ENCODE assay signal across 3 fruit fly cellular contexts in genomic region chr3R:7973906-7974305, dm6.
TF ChIP-seq lines count a peak whose summit lies in the region.
"Not testable (repeated sequence)": the region's sequence is repeated elsewhere in the genome, so short reads cannot be mapped to it uniquely, and the experiment has no call there.

No protein-coding gene starts in this region.

- TF ChIP-seq CTCF in whole organism, embryonic (GFP tag; optimal IDR thresholded peaks at IDR 0.05; lab: Kevin White, UChicago): not testable (repeated sequence)

TF ChIP-seq in whole organism, embryonic, 481 proteins besides CTCF, POLR2A, EP300 and RAD21:
- TF ChIP-seq Drgx (GFP tag; IDR thresholded peaks at IDR 0.05; lab: Robert Waterston, UW) (peak; percentile 70), Dbx (GFP tag; IDR thresholded peaks at IDR 0.05; lab: Robert Waterston, UW) (peak; percentile 43; the same call in 2 of the 3 replicates), CG14441 (GFP tag; IDR thresholded peaks at IDR 0.05; lab: Robert Waterston, UW) (peak; percentile 40; the same call in 1 of the 2 replicates), Ptx1 (GFP tag; IDR thresholded peaks at IDR 0.05; lab: Robert Waterston, UW) (peak; percentile 67), Rfx (GFP tag; IDR thresholded peaks at IDR 0.05; lab: Robert Waterston, UW) (peak; percentile 50), Trl (optimal IDR thresholded peaks at IDR 0.05; lab: Kevin White, UChicago) (peak in 1 of 2 experiments; percentile 72), al (GFP tag; IDR thresholded peaks at IDR 0.05; lab: Robert Waterston, UW) (0 out of 2 replicates have a peak, but pooled peaks have one; percentile 22), CG32532 (GFP tag; IDR thresholded peaks at IDR 0.05; lab: Robert Waterston, UW) (peak; percentile 72), onecut (GFP tag; IDR thresholded peaks at IDR 0.05; lab: Robert Waterston, UW) (0 out of 2 replicates have a peak, but pooled peaks have one; percentile 4), D19A (tag; optimal IDR thresholded peaks at IDR 0.05; lab: Kevin White, UChicago) (peak; percentile 57), ranshi (GFP tag; IDR thresholded peaks at IDR 0.05; lab: Robert Waterston, UW) (peak; percentile 64; the same call in 1 of the 2 replicates), CG9215 (GFP tag; IDR thresholded peaks at IDR 0.05; lab: Robert Waterston, UW) (peak; percentile 30; the same call in 1 of the 2 replicates), tgo (GFP tag; IDR thresholded peaks at IDR 0.05; lab: Robert Waterston, UW) (peak; percentile 35; the same call in 1 of the 3 replicates), Ada2b (GFP tag; IDR thresholded peaks at IDR 0.05; lab: Robert Waterston, UW) (peak; percentile 51), hkb (GFP tag; IDR thresholded peaks at IDR 0.05; lab: Robert Waterston, UW) (peak; percentile 64), zfh1 (GFP tag; IDR thresholded peaks at IDR 0.05; lab: Robert Waterston, UW) (peak; percentile 42; the same call in 1 of the 3 replicates), vvl (GFP tag; IDR thresholded peaks at IDR 0.05; lab: Robert Waterston, UW) (peak; percentile 57), pan (GFP tag; optimal IDR thresholded peaks at IDR 0.05 in 1 of 2, IDR thresholded peaks at IDR 0.05 in 1 of 2) (peak in 1 of 2 experiments; percentile 38), CG11696 (GFP tag; IDR thresholded peaks at IDR 0.05; lab: Robert Waterston, UW) (peak; percentile 15; the same call in 1 of the 2 replicates), E2f1 (GFP tag; IDR thresholded peaks at IDR 0.05; lab: Robert Waterston, UW) (peak; percentile 58), dysf (GFP tag; IDR thresholded peaks at IDR 0.05; lab: Robert Waterston, UW) (peak; percentile 68; the same call in 2 of the 3 replicates), prd (GFP tag; IDR thresholded peaks at IDR 0.05; lab: Robert Waterston, UW) (peak; percentile 49; the same call in 2 of the 3 replicates), CG11695 (GFP tag; IDR thresholded peaks at IDR 0.05; lab: Robert Waterston, UW) (peak; percentile 59; the same call in 1 of the 3 replicates)
- not testable (repeated sequence) for TF ChIP-seq Trl (GFP tag; optimal IDR thresholded peaks at IDR 0.05; lab: Kevin White, UChicago); hkb (optimal IDR thresholded peaks at IDR 0.05; lab: Kevin White, UChicago); pan (optimal IDR thresholded peaks at IDR 0.05; lab: Kevin White, UChicago); prd (optimal IDR thresholded peaks at IDR 0.05; lab: Kevin White, UChicago)

TF ChIP-seq in whole organism, prepupa, 60 proteins besides CTCF, POLR2A, EP300 and RAD21:
- TF ChIP-seq eg (GFP tag; IDR thresholded peaks at IDR 0.05; lab: Robert Waterston, UW): peak; percentile 86; the same call in 2 of the 3 replicates
- peak; percentile 54; the same call in 1 of the 2 replicates for TF ChIP-seq CG11294 (GFP tag; IDR thresholded peaks at IDR 0.05; lab: Robert Waterston, UW)
- TF ChIP-seq Gug (GFP tag; IDR thresholded peaks at IDR 0.05; lab: Robert Waterston, UW): peak; percentile 54
- TF ChIP-seq CG6163 (GFP tag; IDR thresholded peaks at IDR 0.05; lab: Robert Waterston, UW): 0 out of 3 replicates have a peak, but pooled peaks have one; percentile 34
TF ChIP-seq in whole organism, prepupa: peak in this region for 4; not testable (repeated sequence) for 56.

TF ChIP-seq in whole organism, pupa, 21 proteins besides CTCF, POLR2A, EP300 and RAD21:
- peak; percentile 62; the same call in 1 of the 2 replicates for TF ChIP-seq CG32121 (GFP tag; IDR thresholded peaks at IDR 0.05; lab: Robert Waterston, UW)
- TF ChIP-seq CG4496 (GFP tag; IDR thresholded peaks at IDR 0.05; lab: Robert Waterston, UW): peak; percentile 73; the same call in 2 of the 3 replicates
- peak; percentile 57 for TF ChIP-seq Ets98B (GFP tag; IDR thresholded peaks at IDR 0.05; lab: Robert Waterston, UW)
